Worm (Caenorhabditis elegans) whole organism, late embryonic: ENCODE results near the gene lin-37.

Source experiments
- C08G9.2 ChIP-seq: sonication (generic microtip); optimal IDR thresholded peaks from 2 replicates; lab custom pipeline; 2016; ENCODE audit warnings: mild to moderate bottlenecking, missing genetic modification characterization, moderate library complexity, missing compliant biosample characterization
- C38D4.7 ChIP-seq: fragments of 200-800 bp; sonication (Bioruptor generic); optimal IDR thresholded peaks from 2 replicates; lab custom pipeline; 2018; ENCODE audit warnings: mild to moderate bottlenecking, missing genetic modification characterization, moderate library complexity, missing compliant biosample characterization
- F13H6.1 ChIP-seq: sonication (generic microtip); optimal IDR thresholded peaks from 2 replicates; lab custom pipeline; 2016; ENCODE audit warnings: missing genetic modification characterization, missing compliant biosample characterization
- Y22D7AL.16 ChIP-seq: sonication (generic microtip); optimal IDR thresholded peaks from 2 replicates; lab custom pipeline; 2016; ENCODE audit warnings: missing genetic modification characterization, missing compliant biosample characterization
- ahr-1 ChIP-seq: sonication (generic microtip); optimal IDR thresholded peaks from 2 replicates; lab custom pipeline; 2016; ENCODE audit warnings: missing genetic modification characterization, missing compliant biosample characterization
- ceh-14 ChIP-seq: sonication (generic microtip); optimal IDR thresholded peaks from 2 replicates; lab custom pipeline; 2016; ENCODE audit warnings: missing genotype, missing genetic modification characterization, missing compliant biosample characterization
- ceh-18 ChIP-seq: sonication (generic microtip); optimal IDR thresholded peaks from 2 replicates; lab custom pipeline; 2016; ENCODE audit warnings: missing genetic modification characterization, missing compliant biosample characterization
- ceh-19 ChIP-seq: fragments of 200-800 bp; sonication (Bioruptor generic); optimal IDR thresholded peaks from 2 replicates; lab custom pipeline; 2018; ENCODE audit warnings: mild to moderate bottlenecking, missing genetic modification characterization, missing compliant biosample characterization
- ceh-2 ChIP-seq: sonication (generic microtip); optimal IDR thresholded peaks from 2 replicates; lab custom pipeline; 2016; ENCODE audit warnings: missing genotype, missing genetic modification characterization, missing compliant biosample characterization
- ceh-24 ChIP-seq: sonication (generic microtip); optimal IDR thresholded peaks from 2 replicates; lab custom pipeline; 2016; ENCODE audit warnings: mild to moderate bottlenecking, missing genetic modification characterization, missing compliant biosample characterization
- ceh-6 ChIP-seq: fragments of 200-800 bp; sonication (Bioruptor generic); optimal IDR thresholded peaks from 2 replicates; lab custom pipeline; 2018; ENCODE audit warnings: mild to moderate bottlenecking, missing genetic modification characterization, missing compliant biosample characterization
- che-1 ChIP-seq: sonication (generic microtip); optimal IDR thresholded peaks from 2 replicates; lab custom pipeline; 2016; ENCODE audit warnings: mild to moderate bottlenecking, missing genetic modification characterization, missing compliant biosample characterization
- dve-1 ChIP-seq: sonication (generic microtip); optimal IDR thresholded peaks from 2 replicates; lab custom pipeline; 2017; ENCODE audit warnings: antibody characterized with exemption, mild to moderate bottlenecking, missing genetic modification characterization, missing compliant biosample characterization
- elt-2 ChIP-seq: sonication (generic microtip); optimal IDR thresholded peaks from 2 replicates; lab custom pipeline; 2016; ENCODE audit warnings: missing genetic modification reagents, missing genetic modification characterization, missing compliant biosample characterization
- elt-4 ChIP-seq: sonication (generic microtip); optimal IDR thresholded peaks from 2 replicates; lab custom pipeline; 2016; ENCODE audit warnings: missing genetic modification characterization, missing compliant biosample characterization
- fax-1 ChIP-seq: sonication (generic microtip); optimal IDR thresholded peaks from 2 replicates; lab custom pipeline; 2016; ENCODE audit warnings: missing genotype, missing genetic modification characterization, missing compliant biosample characterization
- gmeb-2 ChIP-seq: sonication (generic microtip); optimal IDR thresholded peaks from 2 replicates; lab custom pipeline; 2016; ENCODE audit warnings: missing genetic modification characterization, inconsistent platforms, missing compliant biosample characterization
- hlh-13 ChIP-seq: fragments of 200-800 bp; sonication (Bioruptor generic); optimal IDR thresholded peaks from 2 replicates; lab custom pipeline; 2018; ENCODE audit warnings: mild to moderate bottlenecking, missing genetic modification characterization, missing compliant biosample characterization
- hlh-15 ChIP-seq: sonication (generic microtip); optimal IDR thresholded peaks from 2 replicates; lab custom pipeline; 2016; ENCODE audit warnings: missing genetic modification characterization, missing compliant biosample characterization
- hlh-6 ChIP-seq: sonication (generic microtip); optimal IDR thresholded peaks from 2 replicates; lab custom pipeline; 2016; ENCODE audit warnings: missing genotype, missing genetic modification characterization, missing compliant biosample characterization
- hlh-8 ChIP-seq: sonication (generic microtip); optimal IDR thresholded peaks from 2 replicates; lab custom pipeline; 2016; ENCODE audit warnings: missing genotype, missing genetic modification characterization, missing compliant biosample characterization
- lin-11 ChIP-seq: fragments of 200-800 bp; sonication (Bioruptor generic); optimal IDR thresholded peaks from 2 replicates; lab custom pipeline; 2018; ENCODE audit warnings: mild to moderate bottlenecking, missing genetic modification characterization, missing compliant biosample characterization
- mec-3 ChIP-seq: sonication (generic microtip); optimal IDR thresholded peaks from 2 replicates; lab custom pipeline; 2016; ENCODE audit warnings: borderline replicate concordance, missing genetic modification characterization, missing compliant biosample characterization
- nfya-1 ChIP-seq: sonication (generic microtip); optimal IDR thresholded peaks from 2 replicates; lab custom pipeline; 2017; ENCODE audit warnings: missing genetic modification characterization, mild to moderate bottlenecking, missing compliant biosample characterization, antibody characterized with exemption, moderate library complexity
- nhr-11 ChIP-seq: fragments of 150-350 bp; optimal IDR thresholded peaks from 2 replicates; lab custom pipeline; 2014; ENCODE audit warnings: missing biosample characterization, missing genetic modification characterization
- nhr-232 ChIP-seq: sonication (generic microtip); optimal IDR thresholded peaks from 2 replicates; lab custom pipeline; 2016; ENCODE audit warnings: missing genetic modification characterization, missing compliant biosample characterization
- npax-4 ChIP-seq: sonication (generic microtip); optimal IDR thresholded peaks from 2 replicates; lab custom pipeline; 2016; ENCODE audit warnings: missing genetic modification characterization, missing compliant biosample characterization
- pag-3 ChIP-seq: sonication (generic microtip); optimal IDR thresholded peaks from 2 replicates; lab custom pipeline; 2016; ENCODE audit warnings: missing compliant biosample characterization, missing genetic modification characterization, borderline replicate concordance
- pat-9 ChIP-seq: fragments of 200-800 bp; sonication (Bioruptor generic); optimal IDR thresholded peaks from 2 replicates; lab custom pipeline; 2018; ENCODE audit warnings: mild to moderate bottlenecking, missing genetic modification characterization, moderate library complexity, missing compliant biosample characterization
- pha-2 ChIP-seq: sonication (generic microtip); optimal IDR thresholded peaks from 2 replicates; lab custom pipeline; 2017; ENCODE audit warnings: mild to moderate bottlenecking, missing genetic modification characterization, missing compliant biosample characterization
- pqm-1 ChIP-seq: sonication (generic microtip); optimal IDR thresholded peaks from 2 replicates; lab custom pipeline; 2016; ENCODE audit warnings: missing genetic modification characterization, missing compliant biosample characterization
- ref-2 ChIP-seq: sonication (generic microtip); optimal IDR thresholded peaks from 2 replicates; lab custom pipeline; 2016; ENCODE audit warnings: missing genetic modification characterization, missing compliant biosample characterization
- sox-4 ChIP-seq: sonication (generic microtip); optimal IDR thresholded peaks from 2 replicates; lab custom pipeline; 2017; ENCODE audit warnings: mild to moderate bottlenecking, missing genetic modification characterization, inconsistent platforms, missing compliant biosample characterization
- syd-9 ChIP-seq: sonication (generic microtip); optimal IDR thresholded peaks from 2 replicates; lab custom pipeline; 2016; ENCODE audit warnings: mild to moderate bottlenecking, missing genetic modification characterization, moderate library complexity, missing compliant biosample characterization
- tbx-2 ChIP-seq: sonication (generic microtip); optimal IDR thresholded peaks from 2 replicates; lab custom pipeline; 2016; ENCODE audit warnings: missing genetic modification characterization, missing compliant biosample characterization
- ttx-3 ChIP-seq: sonication (generic microtip); optimal IDR thresholded peaks from 2 replicates; lab custom pipeline; 2016; ENCODE audit warnings: missing genetic modification reagents, missing genetic modification characterization, missing compliant biosample characterization
- unc-3 ChIP-seq, 2 experiments: fragments of 200-800 bp in 1 of 2; sonication (Bioruptor generic) in 1 of 2; sonication (generic microtip) in 1 of 2; conservative IDR thresholded peaks in 1 of 2; optimal IDR thresholded peaks in 1 of 2; 2 replicates each; pipeline versions ENCODE4 v1.3.6 to Lab custom; 2016 to 2022; ENCODE audit warnings: missing compliant biosample characterization in 2 of 2, missing genetic modification characterization in 2 of 2, missing genetic modification reagents in 1 of 2
- unc-86 ChIP-seq: sonication (generic microtip); optimal IDR thresholded peaks from 2 replicates; lab custom pipeline; 2016; ENCODE audit warnings: missing genetic modification characterization, missing compliant biosample characterization
- ztf-16 ChIP-seq: sonication (generic microtip); optimal IDR thresholded peaks from 2 replicates; lab custom pipeline; 2017; ENCODE audit warnings: missing genetic modification characterization, missing compliant biosample characterization

lin-37 gene

DNA sequence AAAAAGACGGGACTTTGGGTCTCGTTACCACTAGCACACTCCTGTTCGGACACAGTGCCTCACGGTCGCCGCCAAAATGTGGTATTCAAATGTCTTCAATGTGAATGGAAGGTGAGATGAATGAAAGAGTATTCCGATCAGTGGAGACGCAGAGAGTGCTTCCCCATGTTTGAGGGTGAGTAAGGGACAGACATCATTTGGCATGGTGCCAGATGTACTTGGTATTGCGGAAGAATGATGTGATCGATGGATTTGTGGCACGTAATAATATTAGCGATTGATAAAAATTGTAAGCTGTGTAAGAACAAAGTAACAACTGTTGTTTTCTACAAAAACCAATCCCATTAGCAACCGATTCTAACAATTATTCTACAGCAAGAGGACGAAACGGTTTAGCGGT is 40.3 kb downstream of the lin-37 start:
- TF ChIP-seq Y22D7AL.16 (tag; lab: Kevin White, UChicago), result no peak
- no peak for TF ChIP-seq elt-4
- no peak for TF ChIP-seq che-1 (tag; lab: Kevin White, UChicago)
- no peak for TF ChIP-seq hlh-6 (tag; lab: Kevin White, UChicago)
- TF ChIP-seq ceh-2 (tag; lab: Kevin White, UChicago), result no peak
- no peak for TF ChIP-seq hlh-8
- TF ChIP-seq mec-3 (tag; lab: Kevin White, UChicago), result no peak
- no peak for TF ChIP-seq hlh-13 (GFP tag; lab: Kevin White, UChicago)

DNA sequence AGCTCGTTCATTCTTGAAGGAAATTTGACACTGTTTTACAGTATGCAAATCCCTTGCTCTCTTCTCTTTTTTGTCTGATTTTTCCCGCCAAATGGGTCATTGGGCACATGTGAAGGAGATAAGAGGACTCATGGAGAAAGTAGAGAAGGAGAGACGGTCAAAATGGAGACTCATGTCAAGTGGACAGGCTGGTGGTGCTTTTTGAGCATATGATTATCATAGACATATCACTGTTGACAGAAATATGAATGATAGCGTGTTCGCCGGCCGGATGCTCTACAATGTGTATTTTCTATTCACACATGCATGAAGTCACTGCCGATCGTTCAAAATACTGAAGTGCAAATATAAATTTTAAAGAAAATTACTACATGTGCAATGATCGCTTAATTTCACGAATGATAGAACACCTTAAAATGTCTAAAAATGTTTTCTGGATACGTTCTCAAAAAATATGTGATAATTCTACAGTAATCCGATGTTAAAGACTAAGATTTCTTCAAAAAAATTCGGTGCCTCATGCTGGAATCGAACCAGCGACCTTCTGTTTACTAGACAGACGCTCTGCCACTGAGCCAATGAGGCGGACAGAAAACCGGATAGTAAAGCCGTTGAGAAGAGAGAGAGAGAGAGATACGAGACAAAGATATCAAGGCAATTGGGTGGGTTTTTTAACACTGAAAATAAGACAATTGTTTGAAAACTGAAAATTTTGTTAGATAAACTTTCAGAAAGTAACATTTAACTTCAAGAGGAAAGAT is 42.1 kb downstream of the lin-37 start:
- TF ChIP-seq che-1 (tag; lab: Kevin White, UChicago) (peak; percentile 41), pag-3 (tag; lab: Kevin White, UChicago) (no peak), ceh-6 (GFP tag; lab: Kevin White, UChicago) (peak; percentile 55), gmeb-2 (tag; lab: Kevin White, UChicago) (peak; percentile 50), pqm-1 (tag; lab: Kevin White, UChicago) (no peak), unc-3 (GFP tag; conservative IDR thresholded peaks at IDR 0.05; lab: Robert Waterston, UW) (no peak), unc-3 (tag; optimal IDR thresholded peaks at IDR 0.05; lab: Kevin White, UChicago) (peak; percentile 9), unc-86 (tag; lab: Kevin White, UChicago) (peak; percentile 4), ahr-1 (tag; lab: Kevin White, UChicago) (peak; percentile 17), C38D4.7 (peak; percentile 49), syd-9 (tag; lab: Kevin White, UChicago) (peak; percentile 25), ceh-24 (tag; lab: Kevin White, UChicago) (no peak), elt-4 (no peak), nhr-11 (tag; lab: Kevin White, UChicago) (no peak), nhr-232 (tag; lab: Kevin White, UChicago) (peak; percentile 35), pha-2 (tag; lab: Kevin White, UChicago) (peak; percentile 39), F13H6.1 (peak; percentile 10), pat-9 (tag; lab: Kevin White, UChicago) (peak; percentile 33), ceh-14 (tag; lab: Kevin White, UChicago) (no peak), dve-1 (tag; lab: Kevin White, UChicago) (peak; percentile 45), C08G9.2 (no peak), nfya-1 (peak; percentile 38), ceh-18 (peak; percentile 12), ztf-16 (peak; percentile 24), sox-4 (tag; lab: Kevin White, UChicago) (peak; percentile 34), elt-2 (tag; lab: Kevin White, UChicago) (peak; percentile 8), lin-11 (tag; lab: Kevin White, UChicago) (peak; percentile 42), ttx-3 (tag; lab: Kevin White, UChicago) (peak; percentile 55), hlh-6 (tag; lab: Kevin White, UChicago) (peak; percentile 75), ceh-19 (GFP tag; lab: Kevin White, UChicago) (no peak), hlh-15 (peak; percentile 3), Y22D7AL.16 (tag; lab: Kevin White, UChicago) (peak; percentile 23), tbx-2 (tag; lab: Kevin White, UChicago) (peak; percentile 6), fax-1 (tag; lab: Kevin White, UChicago) (no peak), ref-2 (tag; lab: Kevin White, UChicago) (peak; percentile 12), npax-4 (tag; lab: Kevin White, UChicago) (peak; percentile 13)
